Worm (Caenorhabditis elegans): ENCODE measurements around the gene K02E7.10.
A peak's percentile ranks its signal among the peaks of the same experiment; 100 is the strongest.

Gene K02E7.10

DNA sequence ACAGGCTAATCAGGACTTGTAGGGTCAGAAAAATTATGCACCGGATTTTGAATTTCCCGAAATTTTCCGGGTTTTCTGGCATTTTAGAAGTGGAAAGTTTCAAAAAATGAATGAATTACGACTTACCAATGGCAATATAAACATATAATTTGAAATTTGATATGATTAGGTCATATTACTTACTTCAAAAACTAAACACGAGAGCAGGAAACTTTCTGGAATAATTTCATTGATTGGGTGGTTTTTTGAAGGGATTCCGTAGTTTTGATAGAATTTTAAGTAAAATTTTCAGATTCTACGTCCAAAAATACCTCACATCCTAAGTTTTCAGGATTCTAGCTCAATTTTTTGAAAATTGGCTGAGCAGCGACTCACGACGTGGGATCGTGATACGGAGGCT lies 8.6 kb upstream of the K02E7.10 start, which contains the start of gene K02E7.11:
K02E7.11 (minus strand) TSS at position 101 of the 400 bp plus-strand sequence.
- TF ChIP-seq nhr-2 (tag; optimal IDR thresholded peaks at IDR 0.05): no peak
- no peak for TF ChIP-seq bed-3 (GFP tag; optimal IDR thresholded peaks at IDR 0.05)
- TF ChIP-seq lin-13 (tag; optimal IDR thresholded peaks at IDR 0.05): no peak
- no peak for TF ChIP-seq elt-3 (tag; optimal IDR thresholded peaks at IDR 0.05)
- TF ChIP-seq lin-32 (GFP tag; optimal IDR thresholded peaks at IDR 0.05): no peak
- no peak for TF ChIP-seq hlh-1 (tag; optimal IDR thresholded peaks at IDR 0.05)
- no peak for TF ChIP-seq M03D4.4 (tag; optimal IDR thresholded peaks at IDR 0.05)
- no peak for TF ChIP-seq lsy-2 (tag; optimal IDR thresholded peaks at IDR 0.05)
- TF ChIP-seq mep-1 (tag; optimal IDR thresholded peaks at IDR 0.05): no peak
- no peak for TF ChIP-seq mab-5 (tag; optimal IDR thresholded peaks at IDR 0.05)
- no peak for TF ChIP-seq mls-2 (tag; optimal IDR thresholded peaks at IDR 0.05)
- TF ChIP-seq pha-4 (tag; optimal IDR thresholded peaks at IDR 0.05): no peak
- no peak for TF ChIP-seq blmp-1 (tag; optimal IDR thresholded peaks at IDR 0.05)
- TF ChIP-seq ces-1 (GFP tag; optimal IDR thresholded peaks at IDR 0.05): no peak
- no peak for TF ChIP-seq nhr-12 (tag; optimal IDR thresholded peaks at IDR 0.05)
- TF ChIP-seq sptf-1 (tag; optimal IDR thresholded peaks at IDR 0.05): no peak
- no peak for TF ChIP-seq tbx-8 (GFP tag; optimal IDR thresholded peaks at IDR 0.05)
- no peak for TF ChIP-seq drap-1 (GFP tag; optimal IDR thresholded peaks at IDR 0.05)

DNA sequence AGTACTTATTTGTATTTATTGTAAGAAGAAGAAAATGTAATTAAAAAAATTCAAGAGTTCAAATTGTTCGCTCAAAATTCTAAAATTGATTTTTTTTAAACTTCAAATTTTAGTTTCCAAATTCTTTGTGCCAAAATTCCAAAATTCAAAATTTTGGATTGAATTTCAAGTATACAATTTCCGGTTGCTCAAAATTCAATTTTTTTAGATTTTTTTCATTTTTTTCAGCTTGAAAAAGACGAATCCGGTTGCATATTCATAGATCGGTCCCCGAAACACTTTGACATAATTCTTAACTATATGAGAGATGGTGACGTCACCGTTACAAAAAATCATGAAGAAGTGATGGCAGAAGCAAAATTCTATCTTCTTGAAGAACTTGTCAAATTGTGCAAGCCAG lies 5.3 kb upstream of the K02E7.10 start, which contains the start of gene K02E7.4:
K02E7.4 (plus strand) TSS at position 301 of the 400 bp plus-strand sequence.
- TF ChIP-seq unc-62 (GFP tag; optimal IDR thresholded peaks at IDR 0.05): no peak
- TF ChIP-seq hlh-1 (tag; optimal IDR thresholded peaks at IDR 0.05): no peak
- no peak for TF ChIP-seq ces-1 (GFP tag; optimal IDR thresholded peaks at IDR 0.05)
- no peak for TF ChIP-seq tbx-8 (GFP tag; optimal IDR thresholded peaks at IDR 0.05)
- no peak for TF ChIP-seq nhr-12 (tag; optimal IDR thresholded peaks at IDR 0.05)

- TF ChIP-seq unc-120 (tag; optimal IDR thresholded peaks at IDR 0.05; ENCODE audit: poor library complexity, severe bottlenecking) (no peak), lsy-2 (tag; optimal IDR thresholded peaks at IDR 0.05) (peak; percentile 61), nhr-237 (tag; optimal IDR thresholded peaks at IDR 0.05) (no peak), elt-1 (tag; optimal IDR thresholded peaks at IDR 0.05; ENCODE audit: borderline replicate concordance, insufficient read depth) (no peak)
Observed at ce11 chrII:1071432-1071831, 4.6 kb upstream of the K02E7.10 start.

ce11 chrII:1070875-1071274 lies 4.1 kb upstream of the K02E7.10 start, which contains the start of gene K02E7.12:
Gene K02E7.12 (plus strand): TSS chrII:1071175.
- TF ChIP-seq blmp-1 (tag; optimal IDR thresholded peaks at IDR 0.05): no peak
- no peak for TF ChIP-seq mls-2 (tag; optimal IDR thresholded peaks at IDR 0.05)
- TF ChIP-seq zip-8 (tag; optimal IDR thresholded peaks at IDR 0.05): no peak
- TF ChIP-seq pha-4 (tag; optimal IDR thresholded peaks at IDR 0.05): no peak
- TF ChIP-seq cnd-1 (tag; optimal IDR thresholded peaks at IDR 0.05): no peak
- TF ChIP-seq unc-62 (GFP tag; optimal IDR thresholded peaks at IDR 0.05): no peak
- TF ChIP-seq lsy-2 (tag; optimal IDR thresholded peaks at IDR 0.05): no peak
- TF ChIP-seq ceh-43 (GFP tag; optimal IDR thresholded peaks at IDR 0.05): no peak
- TF ChIP-seq lin-13 (tag; optimal IDR thresholded peaks at IDR 0.05): no peak
- TF ChIP-seq flh-1 (GFP tag; optimal IDR thresholded peaks at IDR 0.05): no peak
- TF ChIP-seq lin-32 (GFP tag; optimal IDR thresholded peaks at IDR 0.05): no peak
- TF ChIP-seq M03D4.4 (tag; optimal IDR thresholded peaks at IDR 0.05): no peak
- TF ChIP-seq hlh-1 (tag; optimal IDR thresholded peaks at IDR 0.05): no peak
- no peak for TF ChIP-seq ceh-39 (tag; optimal IDR thresholded peaks at IDR 0.05)
- no peak for TF ChIP-seq nhr-76 (tag; optimal IDR thresholded peaks at IDR 0.05)
- no peak for TF ChIP-seq mab-5 (tag; optimal IDR thresholded peaks at IDR 0.05)
- TF ChIP-seq elt-1 (tag; optimal IDR thresholded peaks at IDR 0.05; ENCODE audit: borderline replicate concordance, insufficient read depth): no peak

DNA sequence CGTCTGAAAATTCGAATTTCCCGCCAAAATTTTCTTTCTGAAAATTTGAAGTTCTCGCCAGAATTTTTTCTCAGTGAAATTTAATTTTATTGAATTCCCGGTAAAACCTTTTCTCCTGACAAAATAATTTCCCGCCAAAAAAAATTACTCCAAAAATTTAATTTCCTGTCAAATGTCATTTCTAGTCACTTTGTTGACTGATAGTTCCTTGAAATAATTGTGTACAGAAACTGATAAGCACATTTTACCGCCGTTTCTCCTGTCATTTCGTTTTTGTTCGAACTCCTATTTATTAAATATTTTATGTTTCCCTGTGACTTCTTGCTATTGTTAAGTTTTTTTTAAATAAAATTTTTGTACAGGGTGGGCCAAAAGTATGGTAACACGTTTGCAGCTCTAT lies 2.9 kb downstream of the K02E7.10 start:
- TF ChIP-seq ceh-39 (tag; optimal IDR thresholded peaks at IDR 0.05) (no peak), nhr-12 (tag; optimal IDR thresholded peaks at IDR 0.05) (no peak), unc-39 (tag; optimal IDR thresholded peaks at IDR 0.05) (no peak), flh-1 (GFP tag; optimal IDR thresholded peaks at IDR 0.05) (no peak), ces-1 (GFP tag; optimal IDR thresholded peaks at IDR 0.05) (no peak), nhr-28 (tag; optimal IDR thresholded peaks at IDR 0.05) (no peak), mab-5 (tag; optimal IDR thresholded peaks at IDR 0.05) (no peak), snpc-4 (tag; optimal IDR thresholded peaks at IDR 0.05) (no peak), ham-2 (GFP tag; optimal IDR thresholded peaks at IDR 0.05) (no peak)
